Worm (Caenorhabditis elegans) whole organism, L3 larva: Measurements from ENCODE around the gene Y49A3A.3.
"Not testable (repeated sequence)": the region's sequence is repeated elsewhere in the genome, so short reads cannot be mapped to it uniquely, and the experiment has no call there.

Source experiments
- ama-1 ChIP-seq: fragments of 150-350 bp; optimal IDR thresholded peaks from 2 replicates; lab custom pipeline; 2018
- elt-1 ChIP-seq: fragments of 150-350 bp; optimal IDR thresholded peaks from 2 replicates; lab custom pipeline; 2014; ENCODE audit warnings: missing biosample characterization, missing genetic modification characterization
- elt-2 ChIP-seq: sonication (generic microtip); optimal IDR thresholded peaks from 2 replicates; lab custom pipeline; 2016; ENCODE audit warnings: missing genetic modification reagents, mild to moderate bottlenecking, missing genetic modification characterization, missing compliant biosample characterization
- fos-1 ChIP-seq: fragments of 150-350 bp; optimal IDR thresholded peaks from 2 replicates; lab custom pipeline; 2014; ENCODE audit warnings: missing biosample characterization, missing genetic modification characterization
- lin-39 ChIP-seq: fragments of 150-350 bp; optimal IDR thresholded peaks from 2 replicates; lab custom pipeline; 2018; ENCODE audit warnings: missing biosample characterization, missing genetic modification reagents, missing genetic modification characterization
- nfya-1 ChIP-seq: sonication (generic microtip); optimal IDR thresholded peaks from 2 replicates; lab custom pipeline; 2017; ENCODE audit warnings: missing genetic modification characterization, mild to moderate bottlenecking, missing compliant biosample characterization, antibody characterized with exemption, moderate library complexity; ENCODE audit not compliant: insufficient read depth
- nhr-11 ChIP-seq: fragments of 150-350 bp; optimal IDR thresholded peaks from 2 replicates; lab custom pipeline; 2014; ENCODE audit warnings: missing biosample characterization, missing genetic modification characterization
- nhr-28 ChIP-seq: fragments of 150-350 bp; optimal IDR thresholded peaks from 2 replicates; lab custom pipeline; 2014; ENCODE audit warnings: missing biosample characterization, missing genetic modification characterization
- nhr-76 ChIP-seq: fragments of 150-350 bp; sonication (generic microtip); optimal IDR thresholded peaks from 5 replicates; lab custom pipeline; 2014; ENCODE audit warnings: missing biosample characterization, missing genetic modification characterization
- skn-1 ChIP-seq: fragments of 150-350 bp; optimal IDR thresholded peaks from 2 replicates; lab custom pipeline; 2014; ENCODE audit warnings: missing biosample characterization, missing genetic modification characterization
- unc-62 ChIP-seq: fragments of 150-350 bp; sonication (generic microtip); optimal IDR thresholded peaks from 4 replicates; lab custom pipeline; 2014; ENCODE audit warnings: missing biosample characterization, missing genetic modification reagents, missing genetic modification characterization
- zag-1 ChIP-seq: fragments of 150-350 bp; optimal IDR thresholded peaks from 2 replicates; lab custom pipeline; 2014; ENCODE audit warnings: missing biosample characterization, missing genetic modification characterization
- ztf-4 ChIP-seq: fragments of 150-350 bp; optimal IDR thresholded peaks from 2 replicates; lab custom pipeline; 2014; ENCODE audit warnings: missing biosample characterization, missing genetic modification characterization

DNA sequence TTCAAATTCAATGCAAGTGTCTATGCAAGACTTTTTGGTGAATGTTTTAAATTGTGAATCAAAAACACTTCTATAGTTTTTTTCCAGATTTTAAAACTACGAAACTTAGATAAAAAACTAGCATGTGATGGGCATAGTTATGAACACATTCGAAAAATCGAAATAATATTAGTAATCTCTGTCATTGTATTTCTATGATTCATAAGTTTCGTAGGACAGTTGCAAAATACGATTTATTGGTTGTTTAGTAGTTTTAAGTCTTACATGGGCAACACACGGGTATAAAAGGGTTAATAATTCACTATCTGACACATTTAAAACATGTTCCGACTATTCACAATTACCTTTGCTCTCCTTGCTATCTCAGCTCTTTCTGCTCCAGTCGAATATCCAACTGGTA, 46.0 kb upstream of the Y49A3A.3 start, which contains the start of gene spig-5:
- not testable (repeated sequence) for TF ChIP-seq elt-1 (tag; lab: Kevin White, UChicago); ztf-4; ama-1 (lab: Kevin White, UChicago); skn-1; nhr-28 (tag; lab: Kevin White, UChicago); zag-1 (tag; lab: Kevin White, UChicago); nhr-76; fos-1 (tag; lab: Kevin White, UChicago); lin-39 (tag; lab: Kevin White, UChicago); nfya-1 (tag; lab: Kevin White, UChicago); elt-2 (tag; lab: Kevin White, UChicago); nhr-11; unc-62 (GFP tag; lab: Kevin White, UChicago)
